Worm (Caenorhabditis elegans): ENCODE measurements around the gene grl-27.
"Not testable (repeated sequence)": the region's sequence is repeated elsewhere in the genome, so short reads cannot be mapped to it uniquely, and the experiment has no call there.

grl-27 gene

DNA sequence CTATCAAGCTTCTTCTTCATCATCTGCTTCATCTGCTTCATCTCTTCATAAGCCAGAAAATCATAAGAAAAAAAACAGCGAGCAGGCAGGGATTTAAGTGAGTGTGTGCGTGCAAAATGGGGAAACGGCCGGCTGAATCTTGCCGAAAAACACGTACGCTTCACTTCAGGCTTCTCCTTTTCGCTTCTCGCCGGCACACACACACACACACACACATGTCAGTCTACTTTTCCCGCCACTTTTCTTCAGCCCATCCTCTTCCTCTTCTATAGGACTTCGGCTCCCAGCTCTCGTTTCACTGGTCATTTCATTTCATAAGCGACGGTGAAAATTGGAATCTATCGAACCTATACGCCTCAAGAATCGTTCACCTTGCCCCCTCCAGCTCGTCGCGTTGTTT, 3.6 kb upstream of the grl-27 start:
- TF ChIP-seq efl-1 (optimal IDR thresholded peaks at IDR 0.05), result no peak
- peak in 1 of 2 experiments; percentile 88 for TF ChIP-seq efl-1 (GFP tag; optimal IDR thresholded peaks at IDR 0.05 in 1 of 2)
- no peak for TF ChIP-seq nhr-90 (tag; optimal IDR thresholded peaks at IDR 0.05; ENCODE audit: poor library complexity)
- no peak for TF ChIP-seq skn-1 (tag; optimal IDR thresholded peaks at IDR 0.05)
- no peak for TF ChIP-seq nhr-11 (tag; optimal IDR thresholded peaks at IDR 0.05)
- TF ChIP-seq fkh-8 (tag; optimal IDR thresholded peaks at IDR 0.05), result peak; percentile 27
- no peak for TF ChIP-seq sox-4 (tag; optimal IDR thresholded peaks at IDR 0.05)
- no peak for TF ChIP-seq C04F5.9 (tag; optimal IDR thresholded peaks at IDR 0.05)
- no peak for TF ChIP-seq lin-35 (GFP tag; optimal IDR thresholded peaks at IDR 0.05)
- peak; percentile 6 for TF ChIP-seq dsc-1 (tag; optimal IDR thresholded peaks at IDR 0.05)
- no peak for TF ChIP-seq nhr-84 (tag; optimal IDR thresholded peaks at IDR 0.05)
- TF ChIP-seq efl-3 (GFP tag; optimal IDR thresholded peaks at IDR 0.05), result no peak
- no peak for TF ChIP-seq nhr-237 (tag; optimal IDR thresholded peaks at IDR 0.05)
- no peak for TF ChIP-seq nhr-77 (tag; optimal IDR thresholded peaks at IDR 0.05)
- TF ChIP-seq lin-14 (GFP tag; optimal IDR thresholded peaks at IDR 0.05), result peak; percentile 29
- TF ChIP-seq dpl-1 (GFP tag; optimal IDR thresholded peaks at IDR 0.05), result peak in 1 of 3 experiments; percentile 11
- TF ChIP-seq zip-4 (GFP tag; optimal IDR thresholded peaks at IDR 0.05), result no peak
- no peak for TF ChIP-seq pag-3 (tag; optimal IDR thresholded peaks at IDR 0.05; ENCODE audit: borderline replicate concordance, insufficient read depth)
- TF ChIP-seq sup-37 (GFP tag; optimal IDR thresholded peaks at IDR 0.05), result no peak
- no peak for TF ChIP-seq lsy-2 (tag; optimal IDR thresholded peaks at IDR 0.05)

DNA sequence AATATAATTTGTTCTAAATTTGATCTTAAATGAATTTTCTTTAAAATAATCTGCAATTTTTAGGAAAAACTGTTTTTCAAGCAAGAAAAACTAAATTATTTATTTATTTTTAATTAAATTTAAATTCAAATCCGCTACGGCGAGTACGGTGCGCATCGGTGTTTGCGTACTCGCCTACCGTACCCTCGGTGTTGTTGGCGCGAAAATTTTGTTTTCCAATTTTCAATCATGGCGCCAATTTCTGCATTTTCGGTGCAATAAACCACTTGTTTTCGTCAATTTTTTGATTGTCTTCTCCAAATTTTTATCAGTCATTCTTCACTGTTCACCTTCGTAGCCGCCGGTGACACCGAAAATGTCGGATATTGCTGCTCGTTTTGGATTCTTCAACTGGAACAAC, 3.2 kb upstream of the grl-27 start, which contains the start of gene pygl-1:
Gene pygl-1 (plus strand): TSS at position 211 of the 400 bp plus-strand sequence.
- TF ChIP-seq lsy-2 (tag; optimal IDR thresholded peaks at IDR 0.05) (peak; percentile 64 to 92), alr-1 (tag; optimal IDR thresholded peaks at IDR 0.05; ENCODE audit: borderline replicate concordance) (no peak), efl-1 (optimal IDR thresholded peaks at IDR 0.05) (peak; percentile 46 to 73), efl-1 (GFP tag; optimal IDR thresholded peaks at IDR 0.05 in 1 of 2) (peak; percentile 64 to 90), F16B12.6 (tag; optimal IDR thresholded peaks at IDR 0.05) (peak; percentile 32), lin-35 (GFP tag; optimal IDR thresholded peaks at IDR 0.05) (peak; percentile 6 to 54), aly-2 (tag; optimal IDR thresholded peaks at IDR 0.05) (no peak), dpl-1 (GFP tag; optimal IDR thresholded peaks at IDR 0.05) (peak in 2 of 3 experiments; percentile 24 to 70)

DNA sequence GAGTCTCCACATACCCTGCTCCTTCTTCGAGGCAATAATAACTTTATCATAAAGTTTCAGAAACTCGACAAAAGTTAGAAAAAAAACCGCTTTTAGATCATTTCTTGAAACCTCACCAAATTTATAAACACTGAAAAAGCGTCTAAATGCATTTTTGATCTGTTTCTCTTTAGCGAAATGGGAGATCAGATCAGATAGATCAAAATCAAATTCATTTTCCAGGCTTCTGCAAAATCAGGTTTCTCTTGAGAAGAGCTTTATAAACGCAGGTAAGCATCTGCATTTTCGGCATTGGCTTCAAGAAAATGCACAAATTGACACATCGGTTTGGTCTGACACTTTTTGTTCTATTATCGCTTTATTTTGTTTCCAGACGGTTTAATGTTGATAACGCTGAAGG, 3.3 kb downstream of the grl-27 start, which contains the start of gene F40C5.1:
Gene F40C5.1 (plus strand): TSS at position 301 of the 400 bp plus-strand sequence.
- not testable (repeated sequence) for TF ChIP-seq ama-1 (optimal IDR thresholded peaks at IDR 0.05); ceh-8 (GFP tag; optimal IDR thresholded peaks at IDR 0.05); C04F5.9 (tag; optimal IDR thresholded peaks at IDR 0.05)

DNA sequence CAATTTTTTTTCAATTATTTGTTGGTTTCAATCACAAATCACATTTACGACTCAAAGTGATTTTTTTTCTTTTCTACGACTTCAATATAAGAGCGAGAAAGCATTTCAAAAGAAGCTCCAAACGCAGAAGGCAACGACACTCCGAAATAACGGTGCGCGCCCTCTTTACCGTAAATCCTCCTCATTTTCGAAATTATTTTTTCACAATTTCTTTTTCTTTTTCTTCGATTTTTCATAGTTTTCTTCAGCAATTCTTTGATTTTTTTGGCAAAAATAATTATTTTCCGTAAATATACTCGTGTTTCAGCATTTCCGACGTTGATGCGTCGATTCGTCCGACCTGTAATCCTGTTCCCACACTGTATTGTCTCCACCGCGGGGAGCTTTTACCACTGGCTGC, 5.0 kb downstream of the grl-27 start, which contains the start of gene F40C5.2:
Gene F40C5.2 (plus strand): TSS at position 301 of the 400 bp plus-strand sequence.
- TF ChIP-seq ztf-4 (tag; optimal IDR thresholded peaks at IDR 0.05); unc-86 (tag; optimal IDR thresholded peaks at IDR 0.05); lin-13 (GFP tag; optimal IDR thresholded peaks at IDR 0.05): not testable (repeated sequence)

DNA sequence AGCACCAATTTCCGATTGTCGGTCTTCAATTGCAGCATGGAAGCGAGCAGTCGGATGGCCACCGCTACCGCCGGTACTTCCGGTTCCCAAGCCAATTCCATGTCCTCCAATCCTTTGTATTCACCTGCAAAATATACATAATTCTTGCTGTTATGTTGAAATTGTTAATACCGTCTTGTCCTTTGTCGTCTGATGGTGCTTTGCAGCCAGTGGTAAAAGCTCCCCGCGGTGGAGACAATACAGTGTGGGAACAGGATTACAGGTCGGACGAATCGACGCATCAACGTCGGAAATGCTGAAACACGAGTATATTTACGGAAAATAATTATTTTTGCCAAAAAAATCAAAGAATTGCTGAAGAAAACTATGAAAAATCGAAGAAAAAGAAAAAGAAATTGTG, 11.3 kb downstream of the grl-27 start, which contains the start of gene T24A6.17:
Gene T24A6.17 (minus strand): TSS at position 101 of the 400 bp plus-strand sequence.
- TF ChIP-seq swsn-7 (tag; optimal IDR thresholded peaks at IDR 0.05); snpc-4 (tag; optimal IDR thresholded peaks at IDR 0.05); ceh-88 (GFP tag; IDR thresholded peaks at IDR 0.05): not testable (repeated sequence)

DNA sequence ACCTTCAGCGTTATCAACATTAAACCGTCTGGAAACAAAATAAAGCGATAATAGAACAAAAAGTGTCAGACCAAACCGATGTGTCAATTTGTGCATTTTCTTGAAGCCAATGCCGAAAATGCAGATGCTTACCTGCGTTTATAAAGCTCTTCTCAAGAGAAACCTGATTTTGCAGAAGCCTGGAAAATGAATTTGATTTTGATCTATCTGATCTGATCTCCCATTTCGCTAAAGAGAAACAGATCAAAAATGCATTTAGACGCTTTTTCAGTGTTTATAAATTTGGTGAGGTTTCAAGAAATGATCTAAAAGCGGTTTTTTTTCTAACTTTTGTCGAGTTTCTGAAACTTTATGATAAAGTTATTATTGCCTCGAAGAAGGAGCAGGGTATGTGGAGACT, 12.8 kb downstream of the grl-27 start, which contains the start of gene T24A6.16:
Gene T24A6.16 (minus strand): TSS at position 101 of the 400 bp plus-strand sequence.
- not testable (repeated sequence) for TF ChIP-seq sox-4, unc-30, xbp-1 (tag; optimal IDR thresholded peaks at IDR 0.05)
